Worm (Caenorhabditis elegans) whole organism, L2 larva: ENCODE measurements around the gene F38H4.6.
A peak's percentile ranks its signal among the peaks of the same experiment; 100 is the strongest.

Source experiments
- C34F6.9 ChIP-seq: fragments of 150-350 bp; optimal IDR thresholded peaks from 2 replicates; lab custom pipeline; 2014; ENCODE audit warnings: missing biosample characterization, missing genetic modification characterization
- F13H6.1 ChIP-seq: sonication (generic microtip); optimal IDR thresholded peaks from 2 replicates; lab custom pipeline; 2016; ENCODE audit warnings: missing genetic modification characterization, missing compliant biosample characterization
- R02D3.7 ChIP-seq: fragments of 150-350 bp; optimal IDR thresholded peaks from 2 replicates; lab custom pipeline; 2014; ENCODE audit warnings: missing biosample characterization, missing genetic modification characterization
- Y55F3AM.14 ChIP-seq: fragments of 200-800 bp; sonication (Bioruptor generic); optimal IDR thresholded peaks from 2 replicates; lab custom pipeline; 2018; ENCODE audit warnings: mild to moderate bottlenecking, missing genetic modification characterization, missing compliant biosample characterization
- ZK546.5 ChIP-seq: sonication (generic microtip); optimal IDR thresholded peaks from 2 replicates; lab custom pipeline; 2017; ENCODE audit warnings: missing biosample characterization, missing genetic modification characterization
- alr-1 ChIP-seq: fragments of 150-350 bp; optimal IDR thresholded peaks from 2 replicates; lab custom pipeline; 2014; ENCODE audit warnings: missing biosample characterization, missing genetic modification characterization
- aly-2 ChIP-seq: fragments of 150-350 bp; optimal IDR thresholded peaks from 2 replicates; lab custom pipeline; 2014; ENCODE audit warnings: missing biosample characterization, missing genetic modification characterization
- ama-1 ChIP-seq: fragments of 150-350 bp; optimal IDR thresholded peaks from 2 replicates; lab custom pipeline; 2018; ENCODE audit warnings: inconsistent platforms
- blmp-1 ChIP-seq: sonication (generic microtip); optimal IDR thresholded peaks from 2 replicates; lab custom pipeline; 2017; ENCODE audit warnings: missing genetic modification characterization, mild to moderate bottlenecking, missing compliant biosample characterization, antibody characterized with exemption, moderate library complexity; ENCODE audit not compliant: insufficient read depth
- ceh-16 ChIP-seq: fragments of 150-350 bp; optimal IDR thresholded peaks from 2 replicates; lab custom pipeline; 2014; ENCODE audit warnings: missing biosample characterization, missing genetic modification characterization
- ceh-82 ChIP-seq: fragments of 150-350 bp; optimal IDR thresholded peaks from 2 replicates; lab custom pipeline; 2014; ENCODE audit warnings: missing biosample characterization, missing genetic modification characterization
- crh-2 ChIP-seq: sonication (generic microtip); optimal IDR thresholded peaks from 2 replicates; lab custom pipeline; 2017; ENCODE audit warnings: missing biosample characterization, missing genetic modification characterization
- dmd-4 ChIP-seq: sonication (generic microtip); optimal IDR thresholded peaks from 2 replicates; lab custom pipeline; 2017; ENCODE audit warnings: missing biosample characterization, missing genetic modification characterization
- egl-27 ChIP-seq: sonication (generic microtip); optimal IDR thresholded peaks from 3 replicates; lab custom pipeline; 2017; ENCODE audit warnings: missing biosample characterization, missing genetic modification reagents, missing genetic modification characterization
- elt-1 ChIP-seq: fragments of 150-350 bp; optimal IDR thresholded peaks from 2 replicates; lab custom pipeline; 2014; ENCODE audit warnings: missing biosample characterization, missing genetic modification characterization
- elt-3 ChIP-seq: sonication (generic microtip); optimal IDR thresholded peaks from 2 replicates; lab custom pipeline; 2017; ENCODE audit warnings: missing biosample characterization, missing genetic modification characterization
- fos-1 ChIP-seq: fragments of 150-350 bp; optimal IDR thresholded peaks from 2 replicates; lab custom pipeline; 2014; ENCODE audit warnings: missing biosample characterization, missing genetic modification characterization
- gmeb-1 ChIP-seq: fragments of 150-350 bp; optimal IDR thresholded peaks from 2 replicates; lab custom pipeline; 2014; ENCODE audit warnings: missing biosample characterization, missing genetic modification characterization
- lin-11 ChIP-seq: fragments of 150-350 bp; sonication (generic microtip); optimal IDR thresholded peaks from 2 replicates; lab custom pipeline; 2014; ENCODE audit warnings: missing biosample characterization, missing genetic modification characterization, inconsistent platforms, mixed read lengths
- lin-13 ChIP-seq: fragments of 150-350 bp; optimal IDR thresholded peaks from 2 replicates; lab custom pipeline; 2014; ENCODE audit warnings: missing biosample characterization, missing genetic modification reagents, missing genetic modification characterization
- lin-39 ChIP-seq: fragments of 150-350 bp; optimal IDR thresholded peaks from 2 replicates; lab custom pipeline; 2014; ENCODE audit warnings: missing biosample characterization, missing genetic modification reagents, missing genetic modification characterization
- lsy-2 ChIP-seq, 2 experiments: fragments of 150-350 bp in 1 of 2; sonication (generic microtip) in 1 of 2; optimal IDR thresholded peaks; 2 replicates each; lab custom pipeline; 2014 to 2017; ENCODE audit warnings: missing biosample characterization in 2 of 2, missing genetic modification characterization in 2 of 2
- mab-5 ChIP-seq: fragments of 150-350 bp; optimal IDR thresholded peaks from 2 replicates; lab custom pipeline; 2014; ENCODE audit warnings: missing biosample characterization, missing genetic modification characterization
- mbf-1 ChIP-seq: sonication (generic microtip); optimal IDR thresholded peaks from 2 replicates; lab custom pipeline; 2017; ENCODE audit warnings: missing biosample characterization, missing genetic modification characterization
- mdl-1 ChIP-seq, 2 experiments: fragments of 150-350 bp in 1 of 2; sonication (generic microtip) in 1 of 2; optimal IDR thresholded peaks; 2 replicates each; lab custom pipeline; 2017; ENCODE audit warnings: missing biosample characterization in 2 of 2, missing genetic modification characterization in 2 of 2
- nhr-10 ChIP-seq: sonication (generic microtip); optimal IDR thresholded peaks from 2 replicates; lab custom pipeline; 2017; ENCODE audit warnings: missing biosample characterization, missing genetic modification characterization
- nhr-11 ChIP-seq: fragments of 150-350 bp; optimal IDR thresholded peaks from 2 replicates; lab custom pipeline; 2014; ENCODE audit warnings: missing biosample characterization, missing genetic modification characterization
- nhr-12 ChIP-seq: fragments of 150-350 bp; optimal IDR thresholded peaks from 2 replicates; lab custom pipeline; 2014; ENCODE audit warnings: missing biosample characterization, missing genetic modification characterization
- nhr-129 ChIP-seq: fragments of 150-350 bp; optimal IDR thresholded peaks from 2 replicates; lab custom pipeline; 2014; ENCODE audit warnings: missing biosample characterization, missing genetic modification characterization
- nhr-21 ChIP-seq: fragments of 150-350 bp; optimal IDR thresholded peaks from 2 replicates; lab custom pipeline; 2014; ENCODE audit warnings: missing biosample characterization, missing genetic modification characterization
- nhr-23 ChIP-seq: fragments of 150-350 bp; optimal IDR thresholded peaks from 2 replicates; lab custom pipeline; 2014; ENCODE audit warnings: missing biosample characterization, missing genetic modification reagents, missing genetic modification characterization
- nhr-25 ChIP-seq: fragments of 150-350 bp; sonication (generic microtip); optimal IDR thresholded peaks from 3 replicates; lab custom pipeline; 2014; ENCODE audit warnings: missing biosample characterization, missing genetic modification characterization
- nhr-6 ChIP-seq: fragments of 150-350 bp; optimal IDR thresholded peaks from 2 replicates; lab custom pipeline; 2014; ENCODE audit warnings: missing biosample characterization, missing genetic modification characterization
- nhr-77 ChIP-seq: fragments of 150-350 bp; optimal IDR thresholded peaks from 2 replicates; lab custom pipeline; 2014; ENCODE audit warnings: missing biosample characterization, missing genetic modification characterization
- peb-1 ChIP-seq: fragments of 150-350 bp; optimal IDR thresholded peaks from 2 replicates; lab custom pipeline; 2014; ENCODE audit warnings: missing biosample characterization, missing genetic modification characterization
- sem-4 ChIP-seq: fragments of 150-350 bp; optimal IDR thresholded peaks from 2 replicates; lab custom pipeline; 2014; ENCODE audit warnings: missing biosample characterization, missing genetic modification reagents, missing genetic modification characterization
- skn-1 ChIP-seq: sonication (generic microtip); optimal IDR thresholded peaks from 2 replicates; lab custom pipeline; 2017; ENCODE audit warnings: missing biosample characterization, missing genetic modification characterization
- sma-3 ChIP-seq: sonication (generic microtip); optimal IDR thresholded peaks from 2 replicates; lab custom pipeline; 2016; ENCODE audit warnings: missing genetic modification reagents, missing genetic modification characterization, missing compliant biosample characterization
- sma-9 ChIP-seq, 2 experiments: fragments of 150-350 bp in 1 of 2; sonication (generic microtip) in 1 of 2; optimal IDR thresholded peaks; 2 replicates each; lab custom pipeline; 2014 to 2016; ENCODE audit warnings: missing genetic modification characterization in 2 of 2, mild to moderate bottlenecking in 1 of 2, missing biosample characterization in 1 of 2, missing compliant biosample characterization in 1 of 2, missing genetic modification reagents in 1 of 2, moderate library complexity in 1 of 2
- snpc-4 ChIP-seq: fragments of 150-350 bp; optimal IDR thresholded peaks from 2 replicates; lab custom pipeline; 2014; ENCODE audit warnings: missing biosample characterization, missing genetic modification characterization
- unc-55 ChIP-seq: fragments of 150-350 bp; sonication (generic microtip); optimal IDR thresholded peaks from 3 replicates; lab custom pipeline; 2014; ENCODE audit warnings: missing biosample characterization, missing genetic modification reagents, missing genetic modification characterization
- unc-62 ChIP-seq: fragments of 150-350 bp; optimal IDR thresholded peaks from 2 replicates; lab custom pipeline; 2014; ENCODE audit warnings: missing biosample characterization, missing genetic modification reagents, missing genetic modification characterization
- zag-1 ChIP-seq: fragments of 150-350 bp; optimal IDR thresholded peaks from 2 replicates; lab custom pipeline; 2014; ENCODE audit warnings: missing biosample characterization, missing genetic modification characterization
- ztf-1 ChIP-seq: fragments of 200-800 bp; sonication (Bioruptor generic); conservative IDR thresholded peaks from 2 replicates; pipeline ENCODE4 v1.3.6; 2022; ENCODE audit warnings: missing genetic modification characterization, missing compliant biosample characterization
- ztf-11 ChIP-seq: sonication (generic microtip); optimal IDR thresholded peaks from 2 replicates; lab custom pipeline; 2017; ENCODE audit warnings: missing biosample characterization, missing genetic modification characterization
- ztf-4 ChIP-seq: fragments of 150-350 bp; optimal IDR thresholded peaks from 2 replicates; lab custom pipeline; 2014; ENCODE audit warnings: missing biosample characterization, missing genetic modification characterization

The F38H4.6 gene

DNA sequence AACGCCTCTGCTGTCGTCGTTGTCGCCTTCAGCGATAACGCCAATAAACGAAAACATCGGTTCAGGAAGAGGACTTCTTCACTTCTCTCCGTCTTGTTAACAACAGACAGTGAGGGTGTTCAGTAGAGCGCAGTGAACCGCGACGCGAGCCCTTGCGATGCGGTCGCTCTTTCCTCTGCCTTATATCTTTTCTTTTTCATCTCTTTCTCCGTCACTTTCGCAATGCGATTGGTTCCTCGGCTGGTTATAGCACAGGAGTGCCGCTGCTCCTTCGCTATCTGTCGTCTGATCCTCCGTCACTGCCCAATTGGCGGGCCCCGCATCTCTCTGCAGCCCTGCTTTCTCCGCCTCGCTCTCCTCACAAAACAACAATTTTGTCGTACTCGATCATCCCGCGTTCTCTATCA is 9.5 kb upstream of the F38H4.6 start:
- TF ChIP-seq sma-3 (GFP tag; lab: Kevin White, UChicago) (peak; percentile 26), ceh-82 (tag; lab: Kevin White, UChicago) (no peak), unc-55 (GFP tag; lab: Kevin White, UChicago) (peak; percentile 93), nhr-77 (tag; lab: Kevin White, UChicago) (no peak), F13H6.1 (tag; lab: Kevin White, UChicago) (peak; percentile 78), crh-2 (tag; lab: Kevin White, UChicago) (peak; percentile 58), unc-62 (GFP tag; lab: Kevin White, UChicago) (no peak), elt-3 (no peak), dmd-4 (tag; lab: Kevin White, UChicago) (no peak), ztf-11 (tag; lab: Kevin White, UChicago) (no peak), alr-1 (tag; lab: Kevin White, UChicago) (no peak), lin-39 (tag; lab: Kevin White, UChicago) (no peak), nhr-129 (peak; percentile 94), C34F6.9 (tag; lab: Kevin White, UChicago) (peak; percentile 91), mdl-1 (tag; optimal IDR thresholded peaks at IDR 0.05; lab: Kevin White, UChicago) (peak in 1 of 2 experiments; percentile 55), ztf-4 (tag; lab: Kevin White, UChicago) (no peak), lin-13 (GFP tag; lab: Kevin White, UChicago) (peak; percentile 77), nhr-11 (no peak), ZK546.5 (no peak), sma-9 (GFP tag; optimal IDR thresholded peaks at IDR 0.05; lab: Kevin White, UChicago) (peak; percentile 72), sma-9 (tag; optimal IDR thresholded peaks at IDR 0.05; lab: Kevin White, UChicago) (no peak), ceh-16 (tag; lab: Kevin White, UChicago) (no peak), nhr-12 (tag; lab: Kevin White, UChicago) (no peak), nhr-25 (peak; percentile 2), nhr-23 (tag; lab: Kevin White, UChicago) (no peak), zag-1 (tag; lab: Kevin White, UChicago) (peak; percentile 90), peb-1 (tag; lab: Kevin White, UChicago) (no peak), skn-1 (tag; lab: Kevin White, UChicago) (no peak), fos-1 (tag; lab: Kevin White, UChicago) (peak; percentile 46), gmeb-1 (tag; lab: Kevin White, UChicago) (no peak), lsy-2 (tag; optimal IDR thresholded peaks at IDR 0.05; lab: Kevin White, UChicago) (peak; percentile 38 to 78), ama-1 (lab: Kevin White, UChicago) (no peak), mab-5 (tag; lab: Kevin White, UChicago) (peak; percentile 42), aly-2 (tag; lab: Kevin White, UChicago) (no peak), nhr-10 (tag; lab: Kevin White, UChicago) (no peak), lin-11 (tag; lab: Kevin White, UChicago) (peak; percentile 92), elt-1 (tag; lab: Kevin White, UChicago) (no peak), snpc-4 (tag; lab: Kevin White, UChicago) (peak; percentile 56), R02D3.7 (no peak), Y55F3AM.14 (GFP tag; lab: Kevin White, UChicago) (peak; percentile 43), egl-27 (tag; lab: Kevin White, UChicago) (peak; percentile 60), ztf-1 (GFP tag; lab: Robert Waterston, UW) (no peak), mbf-1 (tag; lab: Kevin White, UChicago) (no peak), sem-4 (no peak), nhr-6 (tag; lab: Kevin White, UChicago) (peak; percentile 16), blmp-1 (tag; lab: Kevin White, UChicago) (no peak), nhr-21 (tag; lab: Kevin White, UChicago) (no peak)
